Fruit fly (Drosophila melanogaster): ENCODE data around the gene Tusp.

- TF ChIP-seq h (optimal IDR thresholded peaks at IDR 0.05) (no peak), ttk (optimal IDR thresholded peaks at IDR 0.05) (no peak), psq (optimal IDR thresholded peaks at IDR 0.05) (no peak)
These were observed 8.8 kb downstream of the Tusp start for dm6 chr3R:27616493-27616892.
